Fruit fly (Drosophila melanogaster) whole organism, wandering third instar larva: ENCODE results near the gene Mitofilin.

Experiments used
- Abd-B ChIP-seq: fragments of >200 bp; optimal IDR thresholded peaks from 2 replicates; lab custom pipeline; 2017; ENCODE audit warnings: missing biosample characterization, missing genetic modification characterization
- CG32264 ChIP-seq: fragments of 200-800 bp; sonication (Bioruptor generic); optimal IDR thresholded peaks from 2 replicates; lab custom pipeline; 2016; ENCODE audit warnings: missing biosample characterization, missing genetic modification characterization
- CG9705 ChIP-seq: fragments of 200-800 bp; sonication (Bioruptor generic); optimal IDR thresholded peaks from 2 replicates; lab custom pipeline; 2018; ENCODE audit warnings: missing biosample characterization, mild to moderate bottlenecking, missing genetic modification characterization
- CrebA ChIP-seq: fragments of 200-800 bp; sonication (Bioruptor generic); optimal IDR thresholded peaks from 2 replicates; lab custom pipeline; 2016; ENCODE audit warnings: missing biosample characterization, mild to moderate bottlenecking, missing genetic modification characterization, borderline replicate concordance
- Dfd ChIP-seq: fragments of >200 bp; optimal IDR thresholded peaks from 2 replicates; lab custom pipeline; 2017; ENCODE audit warnings: missing biosample characterization, missing genetic modification characterization
- Dif ChIP-seq: fragments of 200-275, 200-300 bp; sonication (Bioruptor generic); optimal IDR thresholded peaks from 2 replicates; lab custom pipeline; 2018; ENCODE audit warnings: missing biosample characterization, missing genetic modification characterization; ENCODE audit not compliant: partially characterized antibody
- GATAd ChIP-seq: sonication (Bioruptor generic); optimal IDR thresholded peaks from 2 replicates; lab custom pipeline; 2016; ENCODE audit warnings: missing biosample characterization, missing genetic modification characterization
- HLH106 ChIP-seq: fragments of 200-800 bp; optimal IDR thresholded peaks from 3 replicates; lab custom pipeline; 2019; ENCODE audit warnings: missing biosample characterization, mild to moderate bottlenecking, missing genetic modification characterization, moderate library complexity
- Hnf4 ChIP-seq: fragments of 200-800 bp; sonication (Bioruptor generic); optimal IDR thresholded peaks from 2 replicates; lab custom pipeline; 2016; ENCODE audit warnings: missing biosample characterization, mild to moderate bottlenecking, missing genetic modification characterization
- Hr78 ChIP-seq: fragments of >200 bp; optimal IDR thresholded peaks from 2 replicates; lab custom pipeline; 2017; ENCODE audit warnings: missing biosample characterization, missing genetic modification characterization
- Jra ChIP-seq: sonication (Bioruptor generic); optimal IDR thresholded peaks from 2 replicates; lab custom pipeline; 2016; ENCODE audit warnings: missing biosample characterization, missing genetic modification characterization
- Myc ChIP-seq: fragments of >200 bp; optimal IDR thresholded peaks from 2 replicates; lab custom pipeline; 2017
- N ChIP-seq: fragments of >200 bp; optimal IDR thresholded peaks from 2 replicates; lab custom pipeline; 2018; ENCODE audit warnings: missing biosample characterization, missing external identifiers, missing genetic modification characterization
- OdsH ChIP-seq: fragments of 200-800 bp; sonication (Bioruptor generic); optimal IDR thresholded peaks from 2 replicates; lab custom pipeline; 2016; ENCODE audit warnings: missing biosample characterization, mild to moderate bottlenecking, missing genetic modification characterization
- Rel ChIP-seq, 2 experiments: fragments of 200-800 bp; sonication (Bioruptor generic) in 1 of 2; optimal IDR thresholded peaks; 2 replicates in 1 of 2; 3 replicates in 1 of 2; lab custom pipeline; 2016 to 2019; ENCODE audit warnings: mild to moderate bottlenecking in 2 of 2, missing biosample characterization in 2 of 2, missing genetic modification characterization in 2 of 2, moderate library complexity in 1 of 2
- Sp1 ChIP-seq: fragments of 200-800 bp; sonication (Bioruptor generic); optimal IDR thresholded peaks from 3 replicates; lab custom pipeline; 2019; ENCODE audit warnings: missing biosample characterization, mild to moderate bottlenecking, missing genetic modification characterization, moderate library complexity
- Vsx2 ChIP-seq: fragments of 200-300, 225-300 bp; sonication (Bioruptor generic); optimal IDR thresholded peaks from 2 replicates; lab custom pipeline; 2018; ENCODE audit warnings: missing biosample characterization, missing genetic modification characterization; ENCODE audit not compliant: partially characterized antibody
- br ChIP-seq: fragments of 200-800 bp; sonication (Bioruptor generic); optimal IDR thresholded peaks from 2 replicates; lab custom pipeline; 2016; ENCODE audit warnings: missing biosample characterization, missing genetic modification characterization
- brk ChIP-seq: fragments of 200-800 bp; sonication (Bioruptor generic); optimal IDR thresholded peaks from 2 replicates; lab custom pipeline; 2016; ENCODE audit warnings: missing biosample characterization, mild to moderate bottlenecking, missing genetic modification characterization
- dl ChIP-seq, 2 experiments: fragments of 175-275, 200-275 bp in 1 of 2; fragments of 200-275 bp in 1 of 2; sonication (Bioruptor generic); optimal IDR thresholded peaks; lab custom pipeline; 2018; ENCODE audit warnings: mild to moderate bottlenecking in 2 of 2, missing biosample characterization in 2 of 2, missing genetic modification characterization in 2 of 2, moderate library complexity in 2 of 2; ENCODE audit not compliant: partially characterized antibody in 2 of 2, insufficient read depth in 1 of 2
- dmrt93B ChIP-seq: fragments of 200-800 bp; sonication (Bioruptor generic); optimal IDR thresholded peaks from 2 replicates; lab custom pipeline; 2018; ENCODE audit warnings: missing biosample characterization, mild to moderate bottlenecking, missing genetic modification characterization
- dsf ChIP-seq: sonication (Bioruptor generic); optimal IDR thresholded peaks from 2 replicates; lab custom pipeline; 2016; ENCODE audit warnings: missing biosample characterization, missing genetic modification characterization, borderline replicate concordance
- ey ChIP-seq: fragments of 200-800 bp; sonication (Bioruptor generic); optimal IDR thresholded peaks from 2 replicates; lab custom pipeline; 2016; ENCODE audit warnings: missing biosample characterization, missing genetic modification characterization
- foxo ChIP-seq, 2 experiments: fragments of 200-800 bp; sonication (Bioruptor generic); optimal IDR thresholded peaks; 2 replicates in 1 of 2; 3 replicates in 1 of 2; lab custom pipeline; 2016 to 2017; ENCODE audit warnings: missing biosample characterization in 2 of 2, missing genetic modification characterization in 2 of 2
- fru ChIP-seq: fragments of 200-800 bp; sonication (Bioruptor generic); optimal IDR thresholded peaks from 3 replicates; lab custom pipeline; 2016; ENCODE audit warnings: missing biosample characterization, mild to moderate bottlenecking, missing genetic modification characterization
- h ChIP-seq: fragments of 200-800 bp; sonication (Bioruptor generic); optimal IDR thresholded peaks from 3 replicates; lab custom pipeline; 2016; ENCODE audit warnings: missing biosample characterization, mild to moderate bottlenecking, missing genetic modification characterization
- jim ChIP-seq: fragments of 175-275, 200-325 bp; sonication (Bioruptor generic); optimal IDR thresholded peaks from 2 replicates; lab custom pipeline; 2016; ENCODE audit warnings: missing biosample characterization, mild to moderate bottlenecking, missing genetic modification characterization
- lola ChIP-seq: fragments of >200 bp; optimal IDR thresholded peaks from 2 replicates; lab custom pipeline; 2017; ENCODE audit warnings: missing biosample characterization, missing genetic modification characterization
- psq ChIP-seq: fragments of 200-800 bp; sonication (Bioruptor generic); optimal IDR thresholded peaks from 3 replicates; lab custom pipeline; 2017; ENCODE audit warnings: missing biosample characterization, mild to moderate bottlenecking, missing genetic modification characterization, moderate library complexity
- rgr ChIP-seq: fragments of 200-800 bp; sonication (Bioruptor generic); optimal IDR thresholded peaks from 3 replicates; lab custom pipeline; 2016; ENCODE audit warnings: missing biosample characterization, mild to moderate bottlenecking, missing genetic modification characterization
- sage ChIP-seq: fragments of 200-800 bp; sonication (Bioruptor generic); optimal IDR thresholded peaks from 2 replicates; lab custom pipeline; 2016; ENCODE audit warnings: missing biosample characterization, mild to moderate bottlenecking, missing genetic modification characterization
- sv ChIP-seq: fragments of 200-800 bp; sonication (Bioruptor generic); optimal IDR thresholded peaks from 3 replicates; lab custom pipeline; 2016; ENCODE audit warnings: missing biosample characterization, missing genetic modification characterization
- tai ChIP-seq: sonication (Bioruptor generic); optimal IDR thresholded peaks from 2 replicates; lab custom pipeline; 2016; ENCODE audit warnings: missing biosample characterization, missing genetic modification characterization
- woc ChIP-seq: sonication (Bioruptor generic); optimal IDR thresholded peaks from 2 replicates; lab custom pipeline; 2016; ENCODE audit warnings: missing biosample characterization, mild to moderate bottlenecking, missing genetic modification characterization

Mitofilin gene

DNA sequence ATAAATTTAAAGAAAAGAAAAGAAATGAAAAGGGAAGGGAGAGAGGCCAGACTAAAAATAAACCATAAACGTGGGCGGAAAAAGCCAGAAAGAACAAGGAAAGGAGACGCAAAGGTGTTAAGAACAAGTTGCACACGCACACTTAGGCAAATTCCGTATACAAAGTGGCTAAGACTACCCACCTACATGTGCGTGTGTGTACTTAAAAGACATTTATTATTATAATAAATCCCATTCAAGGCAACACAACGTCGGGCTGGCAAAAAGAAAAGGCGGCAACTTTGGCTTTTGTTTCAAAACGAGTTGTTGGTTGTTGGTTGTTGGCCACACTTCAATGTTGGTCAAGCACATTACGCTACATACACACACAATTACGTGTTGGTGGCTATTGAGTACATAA is 29.1 kb upstream of the Mitofilin start:
- TF ChIP-seq Vsx2 (GFP tag; lab: Kevin White, UChicago) (no peak), jim (GFP tag; lab: Kevin White, UChicago) (no peak), ey (GFP tag; lab: Kevin White, UChicago) (no peak), Dif (GFP tag; lab: Kevin White, UChicago) (no peak), OdsH (no peak), Sp1 (GFP tag; lab: Kevin White, UChicago) (no peak), sv (GFP tag; lab: Kevin White, UChicago) (no peak), brk (GFP tag; lab: Kevin White, UChicago) (no peak), dmrt93B (no peak), Dfd (GFP tag; lab: Kevin White, UChicago) (no peak), sage (no peak), dsf (GFP tag; lab: Kevin White, UChicago) (no peak), CG32264 (no peak), Myc (lab: Kevin White, UChicago) (no peak), psq (GFP tag; lab: Kevin White, UChicago) (no peak), fru (GFP tag; lab: Kevin White, UChicago) (no peak)
- TF ChIP-seq, all 38 proteins: peak for 0

DNA sequence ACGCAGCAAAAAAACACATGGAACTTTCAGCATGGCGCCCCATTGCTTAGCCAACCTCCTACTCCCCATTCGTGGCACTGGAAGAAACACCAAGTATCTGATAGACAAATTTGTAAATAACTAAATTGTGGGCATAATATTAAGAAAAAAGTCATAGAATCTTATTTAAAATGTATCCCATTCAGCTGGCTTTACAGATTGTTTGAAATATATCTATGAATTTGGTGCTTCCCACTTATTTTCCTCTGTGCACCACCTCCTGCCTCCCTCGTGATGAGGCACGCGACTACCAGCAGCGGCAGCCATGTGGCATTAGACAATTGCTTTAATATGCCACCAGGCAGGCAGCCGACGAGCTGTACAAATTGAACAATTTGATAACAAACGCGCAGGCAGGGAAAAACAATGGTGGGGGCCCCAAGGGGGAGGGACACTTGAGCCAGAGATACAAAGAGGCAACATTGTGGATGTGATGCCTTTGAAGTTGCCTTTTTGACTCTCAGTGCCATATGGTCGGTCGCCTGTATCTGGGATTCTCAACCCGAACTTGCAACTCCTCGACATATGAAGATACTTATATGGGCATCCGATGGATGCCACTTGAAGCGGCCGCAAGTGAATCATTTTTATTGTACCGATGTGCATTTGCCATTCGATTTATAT is 26.1 kb upstream of the Mitofilin start:
- peak; percentile 8 for TF ChIP-seq HLH106
- TF ChIP-seq fru (GFP tag; lab: Kevin White, UChicago), result peak; percentile 36
- no peak for TF ChIP-seq GATAd (GFP tag; lab: Kevin White, UChicago)
- no peak for TF ChIP-seq dl (GFP tag; optimal IDR thresholded peaks at IDR 0.05; lab: Kevin White, UChicago; ENCODE audit: insufficient read depth in 1 of 2, partially characterized antibody in 2 of 2)
- no peak for TF ChIP-seq lola (GFP tag; lab: Kevin White, UChicago)
- TF ChIP-seq N, result no peak
- no peak for TF ChIP-seq psq (GFP tag; lab: Kevin White, UChicago)
- TF ChIP-seq ey (GFP tag; lab: Kevin White, UChicago), result peak; percentile 44
- TF ChIP-seq foxo (GFP tag; optimal IDR thresholded peaks at IDR 0.05; lab: Kevin White, UChicago), result peak in 1 of 2 experiments; percentile 45
- TF ChIP-seq Abd-B (GFP tag; lab: Kevin White, UChicago), result no peak
- TF ChIP-seq Hnf4, result peak; percentile 16
- no peak for TF ChIP-seq CG32264
- peak; percentile 20 for TF ChIP-seq br (GFP tag; lab: Kevin White, UChicago)
- peak; percentile 55 for TF ChIP-seq sv (GFP tag; lab: Kevin White, UChicago)
- TF ChIP-seq CG9705 (GFP tag; lab: Kevin White, UChicago), result no peak
- TF ChIP-seq OdsH, result no peak
- TF ChIP-seq rgr (GFP tag; lab: Kevin White, UChicago), result peak; percentile 35
- peak; percentile 42 for TF ChIP-seq h
- TF ChIP-seq, all 38 proteins: peak for 9

DNA sequence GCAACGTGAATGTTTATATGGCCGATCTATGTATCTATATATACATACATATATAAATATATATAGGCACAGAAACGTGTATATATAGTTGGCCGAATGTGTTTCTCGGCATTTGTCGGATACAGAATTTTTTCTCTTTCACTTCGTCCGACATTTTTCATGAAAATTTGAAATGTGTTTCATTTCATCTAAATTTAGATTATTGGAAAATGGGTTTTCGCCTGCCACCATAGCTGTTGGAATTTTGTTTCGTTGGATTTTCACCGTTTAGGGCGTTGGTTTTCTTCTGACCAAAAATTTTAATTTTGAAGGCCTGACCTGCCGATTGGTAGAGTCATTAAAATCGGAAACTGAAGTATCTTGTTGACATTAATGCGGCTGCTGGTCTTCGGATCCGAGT is 24.3 kb upstream of the Mitofilin start:
- TF ChIP-seq CrebA (GFP tag; lab: Kevin White, UChicago) (no peak), sage (no peak), rgr (GFP tag; lab: Kevin White, UChicago) (no peak)

DNA sequence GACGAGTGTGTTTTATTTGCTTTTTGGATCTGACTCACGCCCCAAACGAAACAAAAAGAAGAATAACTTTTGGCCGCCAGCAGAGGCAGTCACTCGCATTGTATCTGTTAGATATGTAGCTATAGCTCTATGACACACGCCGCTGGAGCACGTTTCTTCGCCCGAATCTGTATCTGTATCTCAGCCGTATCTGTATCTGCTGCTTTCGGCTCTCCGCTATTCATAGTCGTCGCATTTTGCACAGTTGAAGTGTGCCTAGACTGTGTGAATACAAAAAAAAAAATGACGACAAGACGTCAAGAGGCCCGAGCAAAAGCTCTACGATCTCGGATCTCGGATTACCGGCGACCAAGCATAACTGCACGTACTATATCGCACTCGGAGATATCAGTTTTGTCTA is 23.6 kb upstream of the Mitofilin start:
- TF ChIP-seq Rel (GFP tag; optimal IDR thresholded peaks at IDR 0.05; lab: Kevin White, UChicago) (no peak), Rel (tag; optimal IDR thresholded peaks at IDR 0.05; lab: Kevin White, UChicago) (no peak), lola (GFP tag; lab: Kevin White, UChicago) (no peak), ey (GFP tag; lab: Kevin White, UChicago) (no peak), psq (GFP tag; lab: Kevin White, UChicago) (no peak), rgr (GFP tag; lab: Kevin White, UChicago) (no peak), fru (GFP tag; lab: Kevin White, UChicago) (no peak), dmrt93B (no peak), tai (no peak), CrebA (GFP tag; lab: Kevin White, UChicago) (no peak), Myc (lab: Kevin White, UChicago) (no peak), CG32264 (no peak), GATAd (GFP tag; lab: Kevin White, UChicago) (no peak), Jra (no peak), CG9705 (GFP tag; lab: Kevin White, UChicago) (no peak), Sp1 (GFP tag; lab: Kevin White, UChicago) (no peak), Hr78 (no peak), woc (GFP tag; lab: Kevin White, UChicago) (no peak), h (no peak), OdsH (no peak), Dfd (GFP tag; lab: Kevin White, UChicago) (no peak)
- TF ChIP-seq, all 38 proteins: peak for 0
